Fruit fly (Drosophila melanogaster): ENCODE data around the gene ATP6AP2.

The ATP6AP2 gene

DNA sequence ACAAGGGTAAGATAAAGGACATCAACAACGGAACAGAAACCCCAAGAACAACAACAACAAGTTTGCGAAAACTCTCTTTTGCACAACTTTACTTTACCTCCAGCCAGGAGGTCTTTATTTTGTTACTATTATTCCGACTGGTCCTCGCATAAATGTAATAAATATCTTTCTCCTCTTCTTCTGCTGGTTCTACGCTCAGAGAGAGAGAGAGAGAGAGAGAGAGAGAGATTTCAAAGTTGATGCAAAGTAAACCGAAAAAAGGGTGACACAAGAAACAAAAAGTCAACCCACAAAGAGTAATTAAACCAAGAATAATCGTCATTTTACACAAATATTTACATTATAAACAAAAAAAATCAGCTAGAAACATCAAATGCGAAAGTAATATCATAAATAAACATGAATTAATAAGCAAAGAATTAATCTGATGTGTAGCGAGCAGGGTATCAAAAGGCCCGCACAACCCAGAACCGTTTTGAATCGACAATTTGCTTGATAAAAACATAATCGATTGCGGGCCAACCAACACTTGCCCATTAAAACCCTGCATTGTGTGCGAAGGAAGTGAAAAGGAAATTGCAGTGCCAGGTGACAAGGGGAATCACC is 30.3 kb upstream of the ATP6AP2 start:
- TF ChIP-seq pan (optimal IDR thresholded peaks at IDR 0.05) (no peak), CrebA (GFP tag; optimal IDR thresholded peaks at IDR 0.05; ENCODE audit: borderline replicate concordance) (no peak), N (GFP tag; optimal IDR thresholded peaks at IDR 0.05) (no peak), ey (GFP tag; optimal IDR thresholded peaks at IDR 0.05) (no peak), Hnf4 (GFP tag; optimal IDR thresholded peaks at IDR 0.05) (no peak), dmrt93B (GFP tag; optimal IDR thresholded peaks at IDR 0.05) (no peak), Dfd (GFP tag; optimal IDR thresholded peaks at IDR 0.05) (no peak), CG32264 (GFP tag; optimal IDR thresholded peaks at IDR 0.05) (no peak), Abd-B (GFP tag; optimal IDR thresholded peaks at IDR 0.05) (no peak), Hr78 (GFP tag; optimal IDR thresholded peaks at IDR 0.05) (no peak), Mio (GFP tag; optimal IDR thresholded peaks at IDR 0.05) (no peak), OdsH (GFP tag; optimal IDR thresholded peaks at IDR 0.05) (peak; percentile 18), sv (GFP tag; optimal IDR thresholded peaks at IDR 0.05) (no peak), jim (GFP tag; optimal IDR thresholded peaks at IDR 0.05) (no peak), Vsx2 (GFP tag; optimal IDR thresholded peaks at IDR 0.05; ENCODE audit: partially characterized antibody) (no peak), Dif (GFP tag; optimal IDR thresholded peaks at IDR 0.05; ENCODE audit: partially characterized antibody) (no peak), Hr83 (GFP tag; optimal IDR thresholded peaks at IDR 0.05; ENCODE audit: poor library complexity, severe bottlenecking) (no peak), rgr (GFP tag; optimal IDR thresholded peaks at IDR 0.05) (peak; percentile 48), Sp1 (GFP tag; optimal IDR thresholded peaks at IDR 0.05) (peak; percentile 9), lola (GFP tag; optimal IDR thresholded peaks at IDR 0.05) (no peak), fru (GFP tag; optimal IDR thresholded peaks at IDR 0.05) (peak; percentile 43), brk (GFP tag; optimal IDR thresholded peaks at IDR 0.05) (no peak), GATAd (GFP tag; optimal IDR thresholded peaks at IDR 0.05) (no peak), foxo (GFP tag; optimal IDR thresholded peaks at IDR 0.05) (peak in 1 of 2 experiments; percentile 33), h (GFP tag; optimal IDR thresholded peaks at IDR 0.05) (peak; percentile 45), CG9705 (GFP tag; optimal IDR thresholded peaks at IDR 0.05) (no peak), woc (GFP tag; optimal IDR thresholded peaks at IDR 0.05) (peak; percentile 51), HLH106 (tag; optimal IDR thresholded peaks at IDR 0.05) (no peak), tai (GFP tag; optimal IDR thresholded peaks at IDR 0.05) (no peak), Rel (GFP tag; optimal IDR thresholded peaks at IDR 0.05) (no peak), Rel (tag; optimal IDR thresholded peaks at IDR 0.05) (peak; percentile 50), Myc (optimal IDR thresholded peaks at IDR 0.05) (no peak), Jra (GFP tag; optimal IDR thresholded peaks at IDR 0.05) (no peak), sage (GFP tag; optimal IDR thresholded peaks at IDR 0.05) (peak; percentile 24), psq (GFP tag; optimal IDR thresholded peaks at IDR 0.05) (peak; percentile 10), usp (GFP tag; optimal IDR thresholded peaks at IDR 0.05) (no peak), dl (GFP tag; optimal IDR thresholded peaks at IDR 0.05; ENCODE audit: insufficient read depth in 1 of 2, partially characterized antibody in 2 of 2) (no peak), dsf (GFP tag; optimal IDR thresholded peaks at IDR 0.05; ENCODE audit: borderline replicate concordance) (no peak), br (GFP tag; optimal IDR thresholded peaks at IDR 0.05) (peak; percentile 36)

DNA sequence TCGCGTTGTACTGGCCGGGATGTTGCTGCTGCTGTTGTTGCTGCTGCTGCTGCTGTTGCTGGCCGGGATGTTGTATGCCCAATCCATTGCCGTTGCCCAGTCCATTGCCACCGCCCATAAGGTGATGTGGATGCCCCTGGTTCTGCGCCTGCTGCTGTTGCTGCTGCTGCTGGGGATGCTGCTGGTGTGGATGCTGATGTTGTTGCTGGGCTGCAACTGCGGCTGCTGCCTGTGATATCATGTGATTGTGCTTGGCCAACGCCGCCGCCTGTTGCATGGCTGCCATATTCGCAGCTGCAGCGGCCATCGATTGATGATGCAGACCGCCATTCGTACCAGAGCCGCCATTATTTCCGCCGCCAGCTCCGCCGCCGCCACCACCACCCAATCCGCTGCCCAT is 28.1 kb upstream of the ATP6AP2 start:
- peak; percentile 92 for TF ChIP-seq Dfd (GFP tag; optimal IDR thresholded peaks at IDR 0.05)
- TF ChIP-seq tai (GFP tag; optimal IDR thresholded peaks at IDR 0.05) = no peak
- TF ChIP-seq dsf (GFP tag; optimal IDR thresholded peaks at IDR 0.05; ENCODE audit: borderline replicate concordance) = no peak
- TF ChIP-seq Abd-B (GFP tag; optimal IDR thresholded peaks at IDR 0.05) = no peak
- no peak for TF ChIP-seq br (GFP tag; optimal IDR thresholded peaks at IDR 0.05)
- no peak for TF ChIP-seq h (GFP tag; optimal IDR thresholded peaks at IDR 0.05)
- no peak for TF ChIP-seq jim (GFP tag; optimal IDR thresholded peaks at IDR 0.05)
- TF ChIP-seq Mio (GFP tag; optimal IDR thresholded peaks at IDR 0.05) = no peak

DNA sequence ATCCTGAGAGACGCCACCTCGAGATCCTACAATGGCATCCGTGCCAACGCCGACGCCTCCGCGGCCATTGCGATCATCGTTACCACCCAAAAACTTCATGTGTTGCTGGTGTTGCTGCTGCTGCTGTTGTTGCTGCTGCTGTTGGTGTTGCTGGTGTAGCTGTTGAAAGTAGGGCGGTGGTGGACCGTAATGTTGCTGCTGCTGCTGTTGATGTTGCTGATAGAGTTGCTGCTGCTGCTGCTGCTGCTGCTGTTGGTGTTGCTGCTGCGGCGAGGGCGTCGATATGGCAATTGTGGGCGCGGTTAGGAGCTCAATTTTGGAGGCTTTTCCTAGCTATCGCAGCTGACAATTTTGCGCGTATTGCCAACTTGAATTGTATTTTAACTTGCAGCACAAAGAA is 26.7 kb upstream of the ATP6AP2 start:
- TF ChIP-seq Dfd (GFP tag; optimal IDR thresholded peaks at IDR 0.05) (peak; percentile 97), brk (GFP tag; optimal IDR thresholded peaks at IDR 0.05) (no peak)

All from whole organism, wandering third instar larva.